Worm (Caenorhabditis elegans): ENCODE data around the gene Y39A1A.22.

DNA sequence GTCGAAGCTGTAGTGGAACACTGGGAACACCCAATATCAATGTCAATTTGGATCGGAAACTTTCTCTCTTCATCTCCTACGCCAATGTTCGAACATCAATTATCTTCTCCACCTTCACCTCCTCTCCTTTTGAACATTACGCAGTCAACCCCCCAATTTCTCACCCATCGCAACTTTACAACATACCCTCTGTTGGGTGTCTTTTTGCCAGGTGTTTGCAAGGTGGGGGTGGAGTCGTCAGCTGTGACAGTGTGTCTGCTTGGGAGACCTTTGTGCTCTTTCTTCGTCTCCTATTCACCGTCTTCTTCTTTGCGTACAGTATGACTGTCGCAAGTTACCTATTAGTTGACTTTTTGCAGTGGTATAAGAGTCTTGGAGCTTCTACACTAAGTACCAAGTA, 40.2 kb downstream of the Y39A1A.22 start:
- TF ChIP-seq nfyb-1 (GFP tag; IDR thresholded peaks at IDR 0.05) (no peak), lin-40 (tag; optimal IDR thresholded peaks at IDR 0.05) (no peak), ztf-26 (tag; optimal IDR thresholded peaks at IDR 0.05) (no peak), snpc-4 (GFP tag; optimal IDR thresholded peaks at IDR 0.05) (no peak), snpc-4 (tag; optimal IDR thresholded peaks at IDR 0.05) (no peak), chd-7 (tag; optimal IDR thresholded peaks at IDR 0.05) (no peak), ama-1 (optimal IDR thresholded peaks at IDR 0.05) (no peak), ama-1 (GFP tag; optimal IDR thresholded peaks at IDR 0.05) (no peak), madf-6 (GFP tag; IDR thresholded peaks at IDR 0.05) (no peak)
